Worm (Caenorhabditis elegans): Measurements from ENCODE around the gene C29E4.9.

The C29E4.9 gene

DNA sequence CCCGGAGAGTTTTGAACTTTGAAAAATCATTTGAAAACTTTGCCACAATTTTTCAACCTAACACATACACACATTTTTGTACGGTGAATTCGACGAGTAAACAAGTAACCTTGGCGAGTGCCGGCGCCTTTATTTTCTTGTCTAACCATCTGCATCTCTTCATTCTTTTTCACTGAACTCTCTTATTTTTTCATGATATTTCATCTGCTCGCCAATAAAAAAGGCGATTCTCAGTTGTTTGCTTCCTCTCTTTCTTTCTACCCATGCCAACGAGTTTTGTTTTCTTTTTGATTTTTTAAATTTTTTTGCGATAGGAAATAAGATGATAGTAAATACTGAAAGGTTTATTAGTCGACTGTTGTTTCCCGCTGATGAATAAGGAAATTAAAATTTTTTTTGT is 21.9 kb upstream of the C29E4.9 start (continued):
- TF ChIP-seq ceh-16 (tag; optimal IDR thresholded peaks at IDR 0.05) (no peak), lin-11 (tag; optimal IDR thresholded peaks at IDR 0.05) (no peak), elt-1 (tag; optimal IDR thresholded peaks at IDR 0.05) (no peak), elt-3 (tag; optimal IDR thresholded peaks at IDR 0.05) (no peak), alr-1 (tag; optimal IDR thresholded peaks at IDR 0.05) (no peak), F13H6.1 (tag; optimal IDR thresholded peaks at IDR 0.05) (peak; percentile 70), nhr-77 (tag; optimal IDR thresholded peaks at IDR 0.05) (no peak), zag-1 (tag; optimal IDR thresholded peaks at IDR 0.05) (no peak), unc-39 (tag; optimal IDR thresholded peaks at IDR 0.05) (no peak), nhr-11 (tag; optimal IDR thresholded peaks at IDR 0.05) (no peak), nhr-12 (tag; optimal IDR thresholded peaks at IDR 0.05) (no peak), peb-1 (tag; optimal IDR thresholded peaks at IDR 0.05) (no peak), nhr-21 (tag; optimal IDR thresholded peaks at IDR 0.05) (no peak), skn-1 (tag; optimal IDR thresholded peaks at IDR 0.05) (no peak), ztf-4 (tag; optimal IDR thresholded peaks at IDR 0.05) (peak; percentile 30), ztf-11 (tag; optimal IDR thresholded peaks at IDR 0.05) (no peak), fos-1 (tag; optimal IDR thresholded peaks at IDR 0.05) (peak; percentile 20), nhr-237 (tag; optimal IDR thresholded peaks at IDR 0.05) (no peak), sem-4 (tag; optimal IDR thresholded peaks at IDR 0.05) (no peak), C34F6.9 (tag; optimal IDR thresholded peaks at IDR 0.05) (peak; percentile 65), Y55F3AM.14 (GFP tag; optimal IDR thresholded peaks at IDR 0.05) (no peak)

DNA sequence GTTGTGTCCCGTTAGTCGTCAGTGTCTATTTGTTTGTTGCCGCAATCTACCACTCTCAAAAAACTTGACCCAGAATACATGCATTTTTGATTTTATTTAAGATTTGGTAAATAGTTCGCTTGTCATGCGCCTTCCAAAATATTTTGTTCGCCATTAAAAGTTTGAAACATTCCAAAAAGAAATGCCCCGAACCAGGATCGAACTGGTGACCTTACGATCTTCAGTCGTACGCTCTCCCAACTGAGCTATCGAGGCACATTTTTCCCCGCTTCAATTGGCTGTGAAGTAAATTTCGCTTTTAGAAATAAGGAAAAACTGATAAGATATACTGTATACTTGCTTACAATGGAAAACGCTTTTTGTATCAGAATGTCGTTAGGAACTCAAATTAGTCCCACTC is 21.4 kb upstream of the C29E4.9 start:
- no peak for TF ChIP-seq Y55F3AM.14 (GFP tag; optimal IDR thresholded peaks at IDR 0.05)
- no peak for TF ChIP-seq fos-1 (tag; optimal IDR thresholded peaks at IDR 0.05)
- TF ChIP-seq nhr-21 (tag; optimal IDR thresholded peaks at IDR 0.05): peak; percentile 26
- TF ChIP-seq nhr-129 (tag; optimal IDR thresholded peaks at IDR 0.05): no peak

DNA sequence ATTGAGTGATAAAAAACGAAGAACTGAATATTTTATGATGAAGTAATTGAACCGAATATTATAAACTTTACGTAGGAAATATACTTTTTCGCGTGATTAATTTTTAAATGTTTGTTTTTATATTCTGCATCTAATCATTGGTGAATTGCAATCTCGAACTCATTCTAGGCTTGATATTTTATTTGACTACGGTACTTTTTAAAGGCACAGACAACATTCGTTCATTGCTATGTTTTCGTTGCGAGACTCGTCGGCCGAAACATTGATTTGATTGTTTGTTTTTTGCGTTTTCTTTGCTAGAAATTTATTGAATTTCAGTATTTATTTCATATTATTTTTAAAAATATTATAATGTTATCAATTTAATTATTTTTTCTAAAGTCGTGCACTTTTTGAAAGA is 20.9 kb upstream of the C29E4.9 start, which contains the start of gene C06G4.4:
Gene C06G4.4 (minus strand): TSS at position 36 of the 400 bp plus-strand sequence.
- no peak for TF ChIP-seq nhr-129 (tag; optimal IDR thresholded peaks at IDR 0.05)
- TF ChIP-seq mdl-1 (tag; optimal IDR thresholded peaks at IDR 0.05): no peak
- TF ChIP-seq unc-55 (GFP tag; optimal IDR thresholded peaks at IDR 0.05): no peak
- TF ChIP-seq nhr-6 (tag; optimal IDR thresholded peaks at IDR 0.05): no peak
- no peak for TF ChIP-seq ZK546.5 (tag; optimal IDR thresholded peaks at IDR 0.05)
- no peak for TF ChIP-seq C34F6.9 (tag; optimal IDR thresholded peaks at IDR 0.05)
- TF ChIP-seq egl-27 (tag; optimal IDR thresholded peaks at IDR 0.05): no peak
- no peak for TF ChIP-seq ztf-11 (tag; optimal IDR thresholded peaks at IDR 0.05)
- TF ChIP-seq sma-9 (GFP tag; optimal IDR thresholded peaks at IDR 0.05): no peak
- no peak for TF ChIP-seq sma-9 (tag; optimal IDR thresholded peaks at IDR 0.05)
- TF ChIP-seq nhr-25 (tag; optimal IDR thresholded peaks at IDR 0.05): no peak
- no peak for TF ChIP-seq F13H6.1 (tag; optimal IDR thresholded peaks at IDR 0.05)
- no peak for TF ChIP-seq ama-1 (optimal IDR thresholded peaks at IDR 0.05)
- no peak for TF ChIP-seq peb-1 (tag; optimal IDR thresholded peaks at IDR 0.05)
- no peak for TF ChIP-seq lin-13 (GFP tag; optimal IDR thresholded peaks at IDR 0.05)
- no peak for TF ChIP-seq nhr-23 (tag; optimal IDR thresholded peaks at IDR 0.05)

ce11 chrIII:7977224-7977623 is 20.4 kb upstream of the C29E4.9 start:
- TF ChIP-seq ztf-1 (GFP tag; conservative IDR thresholded peaks at IDR 0.05) (no peak), ztf-11 (tag; optimal IDR thresholded peaks at IDR 0.05) (no peak), nhr-23 (tag; optimal IDR thresholded peaks at IDR 0.05) (no peak), sem-4 (tag; optimal IDR thresholded peaks at IDR 0.05) (no peak), C34F6.9 (tag; optimal IDR thresholded peaks at IDR 0.05) (no peak), mbf-1 (tag; optimal IDR thresholded peaks at IDR 0.05) (no peak), aly-2 (tag; optimal IDR thresholded peaks at IDR 0.05) (no peak), nhr-129 (tag; optimal IDR thresholded peaks at IDR 0.05) (no peak), sma-3 (GFP tag; optimal IDR thresholded peaks at IDR 0.05) (peak; percentile 11), nhr-11 (tag; optimal IDR thresholded peaks at IDR 0.05) (no peak), nhr-21 (tag; optimal IDR thresholded peaks at IDR 0.05) (peak; percentile 45), lsy-2 (tag; optimal IDR thresholded peaks at IDR 0.05) (no peak), ceh-16 (tag; optimal IDR thresholded peaks at IDR 0.05) (no peak), lin-13 (GFP tag; optimal IDR thresholded peaks at IDR 0.05) (no peak), ztf-4 (tag; optimal IDR thresholded peaks at IDR 0.05) (no peak), fos-1 (tag; optimal IDR thresholded peaks at IDR 0.05) (no peak), nhr-77 (tag; optimal IDR thresholded peaks at IDR 0.05) (no peak), nhr-6 (tag; optimal IDR thresholded peaks at IDR 0.05) (no peak), F13H6.1 (tag; optimal IDR thresholded peaks at IDR 0.05) (peak; percentile 26), lin-39 (tag; optimal IDR thresholded peaks at IDR 0.05) (no peak), Y55F3AM.14 (GFP tag; optimal IDR thresholded peaks at IDR 0.05) (no peak), nhr-25 (tag; optimal IDR thresholded peaks at IDR 0.05) (no peak), sma-9 (GFP tag; optimal IDR thresholded peaks at IDR 0.05) (peak; percentile 7), sma-9 (tag; optimal IDR thresholded peaks at IDR 0.05) (no peak), ama-1 (optimal IDR thresholded peaks at IDR 0.05) (peak; percentile 24), elt-1 (tag; optimal IDR thresholded peaks at IDR 0.05) (no peak), unc-62 (GFP tag; optimal IDR thresholded peaks at IDR 0.05) (no peak), dmd-4 (tag; optimal IDR thresholded peaks at IDR 0.05) (no peak), ceh-82 (tag; optimal IDR thresholded peaks at IDR 0.05) (no peak), mab-5 (tag; optimal IDR thresholded peaks at IDR 0.05) (no peak), lin-11 (tag; optimal IDR thresholded peaks at IDR 0.05) (no peak)

All from whole organism, L2 larva.